Worm (Caenorhabditis elegans) whole organism, young adult: ENCODE data around the gene chtb-3.

Source experiments
- F57A8.1 ChIP-seq: fragments of 200-800 bp; sonication (Bioruptor generic); optimal IDR thresholded peaks from 2 replicates; lab custom pipeline; 2018; ENCODE audit warnings: mild to moderate bottlenecking, missing genetic modification characterization, moderate library complexity, missing compliant biosample characterization
- Y95B8A.8 ChIP-seq: fragments of 200-800 bp; sonication (Bioruptor generic); IDR thresholded peaks from 2 replicates; pipeline ENCODE4 v1.3.6; 2022; ENCODE audit warnings: missing genetic modification reagents, missing genetic modification characterization, missing compliant biosample characterization
- aptf-2 ChIP-seq: fragments of 200-800 bp; sonication (Bioruptor generic); conservative IDR thresholded peaks from 2 replicates; pipeline ENCODE4 v1.3.6; 2022; ENCODE audit warnings: missing genetic modification reagents, missing genetic modification characterization, missing compliant biosample characterization
- ceh-40 ChIP-seq: fragments of 200-800 bp; sonication (Bioruptor generic); IDR thresholded peaks from 2 replicates; pipeline ENCODE4 v1.3.6; 2022; ENCODE audit warnings: missing genetic modification characterization, missing compliant biosample characterization
- egrh-3 ChIP-seq: fragments of 200-800 bp; sonication (Bioruptor generic); IDR thresholded peaks from 2 replicates; pipeline ENCODE4 v1.3.6; 2022; ENCODE audit warnings: missing genetic modification reagents, missing genetic modification characterization, missing compliant biosample characterization
- ets-4 ChIP-seq: fragments of 200-800 bp; sonication (Bioruptor generic); optimal IDR thresholded peaks from 2 replicates; lab custom pipeline; 2018; ENCODE audit warnings: mild to moderate bottlenecking, missing genetic modification characterization, missing compliant biosample characterization
- let-607 ChIP-seq, 2 experiments: fragments of 200-800 bp in 1 of 2; sonication (Bioruptor generic) in 1 of 2; sonication (generic microtip) in 1 of 2; optimal IDR thresholded peaks; 2 replicates each; lab custom pipeline; 2016 to 2018; ENCODE audit warnings: mild to moderate bottlenecking in 2 of 2, missing compliant biosample characterization in 2 of 2, missing genetic modification characterization in 2 of 2, moderate library complexity in 2 of 2, missing genotype in 1 of 2
- lin-40 ChIP-seq: sonication (generic microtip); optimal IDR thresholded peaks from 2 replicates; lab custom pipeline; 2016; ENCODE audit warnings: missing genetic modification characterization, mild to moderate bottlenecking, missing compliant biosample characterization, missing genotype, missing genetic modification reagents
- madf-3 ChIP-seq: fragments of 200-800 bp; sonication (Bioruptor generic); IDR thresholded peaks from 2 replicates; pipeline ENCODE4 v1.3.6; 2022; ENCODE audit warnings: missing genetic modification reagents, missing genetic modification characterization, missing compliant biosample characterization
- mxl-1 ChIP-seq: sonication (generic microtip); optimal IDR thresholded peaks from 2 replicates; lab custom pipeline; 2016; ENCODE audit warnings: missing genetic modification characterization, missing compliant biosample characterization
- unc-130 ChIP-seq: sonication (generic microtip); optimal IDR thresholded peaks from 2 replicates; lab custom pipeline; 2016; ENCODE audit warnings: missing genetic modification reagents, missing genetic modification characterization, missing compliant biosample characterization
- unc-62 ChIP-seq: fragments of 150-350 bp; optimal IDR thresholded peaks from 2 replicates; lab custom pipeline; 2014; ENCODE audit warnings: missing biosample characterization, missing genetic modification reagents, missing genetic modification characterization

- TF ChIP-seq ets-4 (GFP tag; lab: Kevin White, UChicago) = no peak
- TF ChIP-seq unc-62 (GFP tag; lab: Kevin White, UChicago) = no peak
- no peak for TF ChIP-seq aptf-2 (GFP tag; lab: Robert Waterston, UW)
- no peak for TF ChIP-seq madf-3 (GFP tag; lab: Robert Waterston, UW)
- no peak for TF ChIP-seq Y95B8A.8
- TF ChIP-seq lin-40 = no peak
- no peak for TF ChIP-seq egrh-3
- TF ChIP-seq F57A8.1 (GFP tag; lab: Kevin White, UChicago) = no peak
- no peak for TF ChIP-seq mxl-1 (tag; lab: Kevin White, UChicago)
- TF ChIP-seq ceh-40 (GFP tag; lab: Robert Waterston, UW) = no peak
- no peak for TF ChIP-seq unc-130 (GFP tag; lab: Kevin White, UChicago)
- TF ChIP-seq let-607 (tag; optimal IDR thresholded peaks at IDR 0.05; lab: Kevin White, UChicago) = no peak
Observed at ce11 chrX:6278296-6278695, 41.1 kb downstream of the chtb-3 start.
